Fruit fly (Drosophila melanogaster): ENCODE measurements around the gene JMJD7.
A peak's percentile ranks its signal among the peaks of the same experiment; 100 is the strongest.

JMJD7 gene

DNA sequence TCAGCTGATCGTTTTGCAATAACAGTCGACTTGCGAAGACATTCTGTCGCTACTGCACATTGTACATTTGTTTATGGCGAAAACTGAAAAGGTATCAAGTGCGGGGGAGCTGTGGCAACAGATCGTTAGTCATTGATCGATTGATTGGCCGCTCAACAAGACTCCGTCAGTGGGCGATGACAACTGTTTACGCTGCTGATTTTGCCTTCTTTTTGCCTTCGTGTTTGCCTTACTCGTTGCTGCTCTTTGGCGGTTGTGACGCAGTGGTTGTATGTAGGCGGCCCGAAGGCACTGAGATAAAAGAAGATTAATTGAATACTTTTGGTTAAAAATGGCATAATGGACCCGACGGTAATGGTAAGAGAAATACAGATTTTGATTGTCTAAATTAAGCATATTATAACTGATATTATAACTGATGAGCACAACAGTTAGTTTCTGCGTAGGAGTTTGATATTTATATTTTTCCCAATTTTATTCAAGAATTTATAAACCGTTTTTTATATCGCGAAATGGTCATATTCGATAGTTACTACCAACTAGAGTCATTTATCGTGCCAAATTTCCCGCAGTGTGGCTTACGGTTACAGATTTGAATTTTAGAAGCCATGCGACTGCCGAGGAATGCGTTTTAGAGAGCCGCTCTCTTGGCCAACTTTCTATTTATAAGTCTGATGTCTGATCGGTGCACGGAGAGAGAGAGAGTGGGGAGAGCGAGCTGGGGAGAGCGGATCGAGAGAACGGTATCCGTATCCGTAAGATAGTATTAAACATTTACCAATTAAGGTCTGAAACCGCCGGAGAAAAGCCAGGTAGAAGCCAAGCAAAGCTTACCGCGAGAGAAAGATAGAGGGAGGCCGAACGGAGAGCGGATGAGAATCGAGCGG is 26.7 kb upstream of the JMJD7 start (continued):
- TF ChIP-seq CG17359 (tag; optimal IDR thresholded peaks at IDR 0.05) (peak; percentile 91), Taf1 (GFP tag; IDR thresholded peaks at IDR 0.05) (peak; percentile 64), CG13424 (tag; optimal IDR thresholded peaks at IDR 0.05) (peak; percentile 94), org-1 (GFP tag; optimal IDR thresholded peaks at IDR 0.05) (peak; percentile 90), crp (GFP tag; optimal IDR thresholded peaks at IDR 0.05) (peak in 1 of 2 experiments; percentile 46), prd (optimal IDR thresholded peaks at IDR 0.05) (no peak), prd (GFP tag; IDR thresholded peaks at IDR 0.05) (peak; percentile 86), fu2 (GFP tag; optimal IDR thresholded peaks at IDR 0.05) (peak; percentile 61), CG1529 (GFP tag; optimal IDR thresholded peaks at IDR 0.05) (peak; percentile 82), twi (tag; optimal IDR thresholded peaks at IDR 0.05) (peak; percentile 74), run (tag; optimal IDR thresholded peaks at IDR 0.05) (peak; percentile 81), otp (GFP tag; IDR thresholded peaks at IDR 0.05) (peak; percentile 56; the same call in 2 of the 3 replicates), so (GFP tag; IDR thresholded peaks at IDR 0.05) (peak; percentile 68; the same call in 2 of the 3 replicates), CG15269 (tag; optimal IDR thresholded peaks at IDR 0.05) (peak; percentile 92), Fer2 (tag; optimal IDR thresholded peaks at IDR 0.05) (peak; percentile 68), CG14667 (GFP tag; IDR thresholded peaks at IDR 0.05) (peak; percentile 66), abd-A (tag; optimal IDR thresholded peaks at IDR 0.05) (no peak), CG7372 (GFP tag; IDR thresholded peaks at IDR 0.05) (peak; percentile 71; the same call in 1 of the 2 replicates), Blimp-1 (GFP tag; optimal IDR thresholded peaks at IDR 0.05) (peak; percentile 91), gro (GFP tag; optimal IDR thresholded peaks at IDR 0.05) (no peak), CG9215 (GFP tag; IDR thresholded peaks at IDR 0.05) (peak; percentile 87), ATbp (GFP tag; optimal IDR thresholded peaks at IDR 0.05) (peak; percentile 91), chif (GFP tag; optimal IDR thresholded peaks at IDR 0.05) (peak; percentile 56 to 66), dati (GFP tag; IDR thresholded peaks at IDR 0.05) (peak; percentile 39; the same call in 1 of the 2 replicates), CG2678 (tag; optimal IDR thresholded peaks at IDR 0.05) (peak; percentile 96), CG12659 (GFP tag; optimal IDR thresholded peaks at IDR 0.05) (peak; percentile 94), HmgD (GFP tag; optimal IDR thresholded peaks at IDR 0.05) (peak; percentile 41), inv (GFP tag; IDR thresholded peaks at IDR 0.05; ENCODE audit: partially characterized antibody) (no peak), CG8765 (GFP tag; IDR thresholded peaks at IDR 0.05) (no peak), Gug (GFP tag; IDR thresholded peaks at IDR 0.05) (peak; percentile 82; the same call in 3 of the 4 replicates), GATAe (GFP tag; conservative IDR thresholded peaks at IDR 0.05) (peak; percentile 13; the same call in 1 of the 2 replicates), CG9932 (GFP tag; IDR thresholded peaks at IDR 0.05) (peak; percentile 84), CG13296 (GFP tag; optimal IDR thresholded peaks at IDR 0.05) (peak; percentile 87), cad (GFP tag; optimal IDR thresholded peaks at IDR 0.05) (no peak), ERR (GFP tag; optimal IDR thresholded peaks at IDR 0.05) (no peak), Chrac-16 (GFP tag; optimal IDR thresholded peaks at IDR 0.05) (peak; percentile 80), dan (GFP tag; IDR thresholded peaks at IDR 0.05) (no peak), CG14441 (GFP tag; IDR thresholded peaks at IDR 0.05) (peak; percentile 84), CG30431 (GFP tag; optimal IDR thresholded peaks at IDR 0.05) (peak; percentile 78), chn (GFP tag; optimal IDR thresholded peaks at IDR 0.05) (peak; percentile 69), Neu2 (GFP tag; optimal IDR thresholded peaks at IDR 0.05; ENCODE audit: borderline replicate concordance) (no peak), odd (GFP tag; optimal IDR thresholded peaks at IDR 0.05) (peak; percentile 85), wek (GFP tag; optimal IDR thresholded peaks at IDR 0.05) (peak; percentile 2), dimm (GFP tag; IDR thresholded peaks at IDR 0.05) (peak; percentile 35; the same call in 1 of the 2 replicates), CG7357 (GFP tag; IDR thresholded peaks at IDR 0.05) (peak; percentile 78; the same call in 2 of the 3 replicates), CG10209 (GFP tag; optimal IDR thresholded peaks at IDR 0.05) (peak; percentile 93), CG9609 (GFP tag; optimal IDR thresholded peaks at IDR 0.05) (peak; percentile 56), sr (GFP tag; IDR thresholded peaks at IDR 0.05) (peak; percentile 85), D19A (tag; optimal IDR thresholded peaks at IDR 0.05) (peak; percentile 88)

Measured in whole organism, embryonic.